Worm (Caenorhabditis elegans) whole organism, L2 larva: ENCODE results near the gene ttc-4.

Experiments
- C34F6.9 ChIP-seq: fragments of 150-350 bp; optimal IDR thresholded peaks from 2 replicates; lab custom pipeline; 2014; ENCODE audit warnings: missing biosample characterization, missing genetic modification characterization
- F13H6.1 ChIP-seq: sonication (generic microtip); optimal IDR thresholded peaks from 2 replicates; lab custom pipeline; 2016; ENCODE audit warnings: missing genetic modification characterization, missing compliant biosample characterization
- R02D3.7 ChIP-seq: fragments of 150-350 bp; optimal IDR thresholded peaks from 2 replicates; lab custom pipeline; 2014; ENCODE audit warnings: missing biosample characterization, missing genetic modification characterization
- ZK546.5 ChIP-seq: sonication (generic microtip); optimal IDR thresholded peaks from 2 replicates; lab custom pipeline; 2017; ENCODE audit warnings: missing biosample characterization, missing genetic modification characterization
- alr-1 ChIP-seq: fragments of 150-350 bp; optimal IDR thresholded peaks from 2 replicates; lab custom pipeline; 2014; ENCODE audit warnings: missing biosample characterization, missing genetic modification characterization
- aly-2 ChIP-seq: fragments of 150-350 bp; optimal IDR thresholded peaks from 2 replicates; lab custom pipeline; 2014; ENCODE audit warnings: missing biosample characterization, missing genetic modification characterization
- ama-1 ChIP-seq: fragments of 150-350 bp; optimal IDR thresholded peaks from 2 replicates; lab custom pipeline; 2018; ENCODE audit warnings: inconsistent platforms
- blmp-1 ChIP-seq: sonication (generic microtip); optimal IDR thresholded peaks from 2 replicates; lab custom pipeline; 2017; ENCODE audit warnings: missing genetic modification characterization, mild to moderate bottlenecking, missing compliant biosample characterization, antibody characterized with exemption, moderate library complexity; ENCODE audit not compliant: insufficient read depth
- ceh-16 ChIP-seq: fragments of 150-350 bp; optimal IDR thresholded peaks from 2 replicates; lab custom pipeline; 2014; ENCODE audit warnings: missing biosample characterization, missing genetic modification characterization
- ceh-82 ChIP-seq: fragments of 150-350 bp; optimal IDR thresholded peaks from 2 replicates; lab custom pipeline; 2014; ENCODE audit warnings: missing biosample characterization, missing genetic modification characterization
- crh-2 ChIP-seq: sonication (generic microtip); optimal IDR thresholded peaks from 2 replicates; lab custom pipeline; 2017; ENCODE audit warnings: missing biosample characterization, missing genetic modification characterization
- dmd-4 ChIP-seq: sonication (generic microtip); optimal IDR thresholded peaks from 2 replicates; lab custom pipeline; 2017; ENCODE audit warnings: missing biosample characterization, missing genetic modification characterization
- egl-27 ChIP-seq: sonication (generic microtip); optimal IDR thresholded peaks from 3 replicates; lab custom pipeline; 2017; ENCODE audit warnings: missing biosample characterization, missing genetic modification reagents, missing genetic modification characterization
- elt-1 ChIP-seq: fragments of 150-350 bp; optimal IDR thresholded peaks from 2 replicates; lab custom pipeline; 2014; ENCODE audit warnings: missing biosample characterization, missing genetic modification characterization
- elt-3 ChIP-seq: sonication (generic microtip); optimal IDR thresholded peaks from 2 replicates; lab custom pipeline; 2017; ENCODE audit warnings: missing biosample characterization, missing genetic modification characterization
- fos-1 ChIP-seq: fragments of 150-350 bp; optimal IDR thresholded peaks from 2 replicates; lab custom pipeline; 2014; ENCODE audit warnings: missing biosample characterization, missing genetic modification characterization
- gmeb-1 ChIP-seq: fragments of 150-350 bp; optimal IDR thresholded peaks from 2 replicates; lab custom pipeline; 2014; ENCODE audit warnings: missing biosample characterization, missing genetic modification characterization
- lin-11 ChIP-seq: fragments of 150-350 bp; sonication (generic microtip); optimal IDR thresholded peaks from 2 replicates; lab custom pipeline; 2014; ENCODE audit warnings: missing biosample characterization, missing genetic modification characterization, inconsistent platforms, mixed read lengths
- lin-13 ChIP-seq: fragments of 150-350 bp; optimal IDR thresholded peaks from 2 replicates; lab custom pipeline; 2014; ENCODE audit warnings: missing biosample characterization, missing genetic modification reagents, missing genetic modification characterization
- lin-39 ChIP-seq: fragments of 150-350 bp; optimal IDR thresholded peaks from 2 replicates; lab custom pipeline; 2014; ENCODE audit warnings: missing biosample characterization, missing genetic modification reagents, missing genetic modification characterization
- lsy-2 ChIP-seq, 2 experiments: fragments of 150-350 bp in 1 of 2; sonication (generic microtip) in 1 of 2; optimal IDR thresholded peaks; 2 replicates each; lab custom pipeline; 2014 to 2017; ENCODE audit warnings: missing biosample characterization in 2 of 2, missing genetic modification characterization in 2 of 2
- mab-5 ChIP-seq: fragments of 150-350 bp; optimal IDR thresholded peaks from 2 replicates; lab custom pipeline; 2014; ENCODE audit warnings: missing biosample characterization, missing genetic modification characterization
- mbf-1 ChIP-seq: sonication (generic microtip); optimal IDR thresholded peaks from 2 replicates; lab custom pipeline; 2017; ENCODE audit warnings: missing biosample characterization, missing genetic modification characterization
- mdl-1 ChIP-seq, 2 experiments: fragments of 150-350 bp in 1 of 2; sonication (generic microtip) in 1 of 2; optimal IDR thresholded peaks; 2 replicates each; lab custom pipeline; 2017; ENCODE audit warnings: missing biosample characterization in 2 of 2, missing genetic modification characterization in 2 of 2
- nhr-10 ChIP-seq: sonication (generic microtip); optimal IDR thresholded peaks from 2 replicates; lab custom pipeline; 2017; ENCODE audit warnings: missing biosample characterization, missing genetic modification characterization
- nhr-11 ChIP-seq: fragments of 150-350 bp; optimal IDR thresholded peaks from 2 replicates; lab custom pipeline; 2014; ENCODE audit warnings: missing biosample characterization, missing genetic modification characterization
- nhr-12 ChIP-seq: fragments of 150-350 bp; optimal IDR thresholded peaks from 2 replicates; lab custom pipeline; 2014; ENCODE audit warnings: missing biosample characterization, missing genetic modification characterization
- nhr-129 ChIP-seq: fragments of 150-350 bp; optimal IDR thresholded peaks from 2 replicates; lab custom pipeline; 2014; ENCODE audit warnings: missing biosample characterization, missing genetic modification characterization
- nhr-21 ChIP-seq: fragments of 150-350 bp; optimal IDR thresholded peaks from 2 replicates; lab custom pipeline; 2014; ENCODE audit warnings: missing biosample characterization, missing genetic modification characterization
- nhr-237 ChIP-seq: fragments of 150-350 bp; optimal IDR thresholded peaks from 2 replicates; lab custom pipeline; 2014; ENCODE audit warnings: missing biosample characterization, missing genetic modification characterization
- nhr-25 ChIP-seq: fragments of 150-350 bp; sonication (generic microtip); optimal IDR thresholded peaks from 3 replicates; lab custom pipeline; 2014; ENCODE audit warnings: missing biosample characterization, missing genetic modification characterization
- nhr-6 ChIP-seq: fragments of 150-350 bp; optimal IDR thresholded peaks from 2 replicates; lab custom pipeline; 2014; ENCODE audit warnings: missing biosample characterization, missing genetic modification characterization
- nhr-77 ChIP-seq: fragments of 150-350 bp; optimal IDR thresholded peaks from 2 replicates; lab custom pipeline; 2014; ENCODE audit warnings: missing biosample characterization, missing genetic modification characterization
- peb-1 ChIP-seq: fragments of 150-350 bp; optimal IDR thresholded peaks from 2 replicates; lab custom pipeline; 2014; ENCODE audit warnings: missing biosample characterization, missing genetic modification characterization
- sem-4 ChIP-seq: fragments of 150-350 bp; optimal IDR thresholded peaks from 2 replicates; lab custom pipeline; 2014; ENCODE audit warnings: missing biosample characterization, missing genetic modification reagents, missing genetic modification characterization
- skn-1 ChIP-seq: sonication (generic microtip); optimal IDR thresholded peaks from 2 replicates; lab custom pipeline; 2017; ENCODE audit warnings: missing biosample characterization, missing genetic modification characterization
- sma-3 ChIP-seq: sonication (generic microtip); optimal IDR thresholded peaks from 2 replicates; lab custom pipeline; 2016; ENCODE audit warnings: missing genetic modification reagents, missing genetic modification characterization, missing compliant biosample characterization
- sma-9 ChIP-seq, 2 experiments: fragments of 150-350 bp in 1 of 2; sonication (generic microtip) in 1 of 2; optimal IDR thresholded peaks; 2 replicates each; lab custom pipeline; 2014 to 2016; ENCODE audit warnings: missing genetic modification characterization in 2 of 2, mild to moderate bottlenecking in 1 of 2, missing biosample characterization in 1 of 2, missing compliant biosample characterization in 1 of 2, missing genetic modification reagents in 1 of 2, moderate library complexity in 1 of 2
- snpc-4 ChIP-seq: fragments of 150-350 bp; optimal IDR thresholded peaks from 2 replicates; lab custom pipeline; 2014; ENCODE audit warnings: missing biosample characterization, missing genetic modification characterization
- unc-39 ChIP-seq: fragments of 150-350 bp; optimal IDR thresholded peaks from 2 replicates; lab custom pipeline; 2014; ENCODE audit warnings: missing biosample characterization, missing genetic modification characterization
- unc-62 ChIP-seq: fragments of 150-350 bp; optimal IDR thresholded peaks from 2 replicates; lab custom pipeline; 2014; ENCODE audit warnings: missing biosample characterization, missing genetic modification reagents, missing genetic modification characterization
- zag-1 ChIP-seq: fragments of 150-350 bp; optimal IDR thresholded peaks from 2 replicates; lab custom pipeline; 2014; ENCODE audit warnings: missing biosample characterization, missing genetic modification characterization
- ztf-1 ChIP-seq: fragments of 200-800 bp; sonication (Bioruptor generic); conservative IDR thresholded peaks from 2 replicates; pipeline ENCODE4 v1.3.6; 2022; ENCODE audit warnings: missing genetic modification characterization, missing compliant biosample characterization
- ztf-11 ChIP-seq: sonication (generic microtip); optimal IDR thresholded peaks from 2 replicates; lab custom pipeline; 2017; ENCODE audit warnings: missing biosample characterization, missing genetic modification characterization
- ztf-4 ChIP-seq: fragments of 150-350 bp; optimal IDR thresholded peaks from 2 replicates; lab custom pipeline; 2014; ENCODE audit warnings: missing biosample characterization, missing genetic modification characterization

The ttc-4 gene

ce11 chrII:5593377-5593932, 1.1 kb upstream of the ttc-4 start, which contains the start of gene cdc-14 (continued):
- TF ChIP-seq sma-9 (GFP tag; optimal IDR thresholded peaks at IDR 0.05; lab: Kevin White, UChicago) (peak; percentile 80), sma-9 (tag; optimal IDR thresholded peaks at IDR 0.05; lab: Kevin White, UChicago) (no peak), alr-1 (tag; lab: Kevin White, UChicago) (no peak), elt-1 (tag; lab: Kevin White, UChicago) (no peak), ztf-4 (tag; lab: Kevin White, UChicago) (peak; percentile 68), fos-1 (peak; percentile 91), unc-62 (no peak), lin-11 (tag; lab: Kevin White, UChicago) (peak; percentile 33), gmeb-1 (tag; lab: Kevin White, UChicago) (peak; percentile 60), egl-27 (tag; lab: Kevin White, UChicago) (peak; percentile 21), F13H6.1 (tag; lab: Kevin White, UChicago) (peak; percentile 86), lin-39 (no peak), ceh-82 (tag; lab: Kevin White, UChicago) (no peak)

ce11 chrII:5596247-5596646, 1.7 kb downstream of the ttc-4 start, which contains the start of gene C17G10.1:
TSS of gene C17G10.1 (plus strand) at chrII:5596547.
- TF ChIP-seq F13H6.1 (tag; lab: Kevin White, UChicago) (no peak), peb-1 (tag; lab: Kevin White, UChicago) (no peak), mbf-1 (tag; lab: Kevin White, UChicago) (no peak), nhr-237 (no peak), sem-4 (no peak), ZK546.5 (tag; lab: Kevin White, UChicago) (no peak), ceh-16 (tag; lab: Kevin White, UChicago) (no peak), C34F6.9 (tag; lab: Kevin White, UChicago) (no peak), gmeb-1 (tag; lab: Kevin White, UChicago) (no peak), nhr-12 (no peak), lin-39 (no peak), elt-3 (tag; lab: Kevin White, UChicago) (no peak), lin-11 (tag; lab: Kevin White, UChicago) (no peak), lin-13 (no peak), ama-1 (lab: Kevin White, UChicago) (no peak)
- TF ChIP-seq, all 48 proteins: peak for 0

ce11 chrII:5599326-5600044, 5.0 kb downstream of the ttc-4 start, which contains the start of gene C17G10.10:
TSS of gene C17G10.10 (minus strand) at chrII:5599376.
- TF ChIP-seq nhr-10 (tag; lab: Kevin White, UChicago) (peak; percentile 9), lin-13 (peak; percentile 53), nhr-6 (peak; percentile 41), nhr-12 (no peak), fos-1 (peak; percentile 85), mab-5 (tag; lab: Kevin White, UChicago) (no peak), elt-1 (tag; lab: Kevin White, UChicago) (no peak), dmd-4 (tag; lab: Kevin White, UChicago) (no peak), nhr-129 (tag; lab: Kevin White, UChicago) (peak; percentile 45), skn-1 (tag; lab: Kevin White, UChicago) (no peak), crh-2 (tag; lab: Kevin White, UChicago) (peak; percentile 69), blmp-1 (tag; lab: Kevin White, UChicago) (no peak), lsy-2 (tag; optimal IDR thresholded peaks at IDR 0.05; lab: Kevin White, UChicago) (peak; percentile 62 to 75), ceh-82 (tag; lab: Kevin White, UChicago) (no peak), ztf-11 (tag; lab: Kevin White, UChicago) (no peak), nhr-77 (tag; lab: Kevin White, UChicago) (peak; percentile 68), alr-1 (tag; lab: Kevin White, UChicago) (no peak), aly-2 (tag; lab: Kevin White, UChicago) (no peak), nhr-11 (no peak), ZK546.5 (tag; lab: Kevin White, UChicago) (no peak), egl-27 (tag; lab: Kevin White, UChicago) (peak; percentile 72), zag-1 (tag; lab: Kevin White, UChicago) (no peak), F13H6.1 (tag; lab: Kevin White, UChicago) (peak; percentile 58), sma-3 (GFP tag; lab: Kevin White, UChicago) (peak; percentile 87), gmeb-1 (tag; lab: Kevin White, UChicago) (peak; percentile 82), peb-1 (tag; lab: Kevin White, UChicago) (no peak), sem-4 (no peak), mbf-1 (tag; lab: Kevin White, UChicago) (no peak), ztf-1 (GFP tag; lab: Robert Waterston, UW) (no peak), nhr-25 (tag; lab: Kevin White, UChicago) (peak; percentile 62), elt-3 (tag; lab: Kevin White, UChicago) (no peak), C34F6.9 (tag; lab: Kevin White, UChicago) (peak; percentile 20), sma-9 (GFP tag; optimal IDR thresholded peaks at IDR 0.05; lab: Kevin White, UChicago) (peak; percentile 91), sma-9 (tag; optimal IDR thresholded peaks at IDR 0.05; lab: Kevin White, UChicago) (no peak), nhr-21 (tag; lab: Kevin White, UChicago) (peak; percentile 78), ceh-16 (tag; lab: Kevin White, UChicago) (peak; percentile 75), mdl-1 (tag; optimal IDR thresholded peaks at IDR 0.05; lab: Kevin White, UChicago) (peak; percentile 54 to 59), snpc-4 (tag; lab: Kevin White, UChicago) (peak; percentile 99), R02D3.7 (no peak), unc-39 (tag; lab: Kevin White, UChicago) (no peak), lin-39 (no peak)
